Worm (Caenorhabditis elegans) whole organism, L3 larva: Measurements from ENCODE around the gene acly-1.

Source experiments
- ama-1 ChIP-seq: fragments of 150-350 bp; optimal IDR thresholded peaks from 2 replicates; lab custom pipeline; 2018
- ceh-16 ChIP-seq: sonication (generic microtip); optimal IDR thresholded peaks from 2 replicates; lab custom pipeline; 2017; ENCODE audit warnings: missing biosample characterization, missing genetic modification characterization
- nhr-11 ChIP-seq: fragments of 150-350 bp; optimal IDR thresholded peaks from 2 replicates; lab custom pipeline; 2014; ENCODE audit warnings: missing biosample characterization, missing genetic modification characterization
- nhr-76 ChIP-seq: fragments of 150-350 bp; sonication (generic microtip); optimal IDR thresholded peaks from 5 replicates; lab custom pipeline; 2014; ENCODE audit warnings: missing biosample characterization, missing genetic modification characterization

- TF ChIP-seq ama-1 = no peak
- TF ChIP-seq nhr-11 = no peak
- no peak for TF ChIP-seq ceh-16 (tag; lab: Kevin White, UChicago)
- no peak for TF ChIP-seq nhr-76 (tag; lab: Kevin White, UChicago)
These were observed 25.6 kb upstream of the acly-1 start, which contains the start of gene cebp-1 for ce11 chrX:1453770-1454169.
